Worm (Caenorhabditis elegans): Measurements from ENCODE around the gene srh-166.

- TF ChIP-seq him-1 (tag; optimal IDR thresholded peaks at IDR 0.05): no peak
- TF ChIP-seq W03F9.2 (tag; optimal IDR thresholded peaks at IDR 0.05): no peak
- TF ChIP-seq dao-5 (tag; optimal IDR thresholded peaks at IDR 0.05): no peak
Measured at ce11 chrV:20506542-20506941, 19.1 kb downstream of the srh-166 start.

All from whole organism, L4/young adult.